Worm (Caenorhabditis elegans) whole organism, L1 larva: ENCODE data around the gene nas-28.

ENCODE experiments used
- Y116A8C.19 ChIP-seq: sonication (generic microtip); optimal IDR thresholded peaks from 2 replicates; lab custom pipeline; 2016; ENCODE audit warnings: missing compliant biosample characterization, missing genetic modification characterization, borderline replicate concordance
- aha-1 ChIP-seq: fragments of 150-350 bp; optimal IDR thresholded peaks from 2 replicates; lab custom pipeline; 2014; ENCODE audit warnings: missing biosample characterization, missing genetic modification characterization
- blmp-1 ChIP-seq: fragments of 150-350 bp; optimal IDR thresholded peaks from 2 replicates; lab custom pipeline; 2014; ENCODE audit warnings: missing biosample characterization, missing genetic modification characterization
- ceh-82 ChIP-seq, 3 experiments: fragments of 150-350 bp in 1 of 3; sonication (generic microtip) in 2 of 3; optimal IDR thresholded peaks; 2 replicates each; lab custom pipeline; 2014 to 2017; ENCODE audit warnings: missing biosample characterization in 3 of 3, missing genetic modification characterization in 3 of 3
- ceh-88 ChIP-seq: fragments of 200-800 bp; sonication (Bioruptor generic); IDR thresholded peaks from 2 replicates; pipeline ENCODE4 v1.3.6; 2022; ENCODE audit warnings: missing genetic modification characterization, missing compliant biosample characterization
- ceh-90 ChIP-seq: sonication (generic microtip); optimal IDR thresholded peaks from 2 replicates; lab custom pipeline; 2016; ENCODE audit warnings: missing genetic modification characterization, missing compliant biosample characterization
- ces-1 ChIP-seq: fragments of 150-350 bp; optimal IDR thresholded peaks from 2 replicates; lab custom pipeline; 2014; ENCODE audit warnings: missing biosample characterization, missing genetic modification reagents, missing genetic modification characterization
- dpl-1 ChIP-seq, 3 experiments: fragments of 150-350 bp in 2 of 3; sonication (generic microtip) in 1 of 3; optimal IDR thresholded peaks; 2 replicates each; lab custom pipeline; 2014 to 2017; ENCODE audit warnings: missing biosample characterization in 3 of 3, missing genetic modification characterization in 3 of 3, missing genetic modification reagents in 3 of 3
- dsc-1 ChIP-seq: sonication (generic microtip); optimal IDR thresholded peaks from 2 replicates; lab custom pipeline; 2016; ENCODE audit warnings: mild to moderate bottlenecking, missing genetic modification characterization, missing compliant biosample characterization
- efl-1 ChIP-seq, 4 experiments: fragments of 150-350 bp; optimal IDR thresholded peaks in 3 of 4; peaks in 1 of 4; 1 replicate in 1 of 4; 2 replicates in 3 of 4; lab custom pipeline; 2014; ENCODE audit warnings: missing biosample characterization in 2 of 4, missing genetic modification characterization in 2 of 4, missing genetic modification reagents in 2 of 4
- egl-13 ChIP-seq: sonication (generic microtip); optimal IDR thresholded peaks from 2 replicates; lab custom pipeline; 2016; ENCODE audit warnings: missing genotype, missing genetic modification reagents, missing genetic modification characterization, missing compliant biosample characterization
- elt-2 ChIP-seq: sonication (generic microtip); optimal IDR thresholded peaks from 2 replicates; lab custom pipeline; 2016; ENCODE audit warnings: missing genetic modification characterization, mild to moderate bottlenecking, inconsistent platforms, missing compliant biosample characterization, missing genetic modification reagents
- ets-5 ChIP-seq: fragments of 200-800 bp; sonication (Bioruptor generic); IDR thresholded peaks from 2 replicates; pipeline ENCODE4 v1.3.6; 2022; ENCODE audit warnings: missing genetic modification characterization, missing compliant biosample characterization
- fkh-10 ChIP-seq: sonication (generic microtip); optimal IDR thresholded peaks from 2 replicates; lab custom pipeline; 2017; ENCODE audit warnings: missing biosample characterization, missing genetic modification reagents, missing genetic modification characterization
- grh-1 ChIP-seq: fragments of 200-800 bp; sonication (Bioruptor generic); IDR thresholded peaks from 2 replicates; pipeline ENCODE4 v1.3.6; 2022; ENCODE audit warnings: missing genetic modification reagents, missing genetic modification characterization, missing compliant biosample characterization
- hlh-4 ChIP-seq: sonication (generic microtip); optimal IDR thresholded peaks from 2 replicates; lab custom pipeline; 2016; ENCODE audit warnings: mild to moderate bottlenecking, missing genetic modification characterization, missing compliant biosample characterization
- hpl-2 ChIP-seq: fragments of 150-350 bp; optimal IDR thresholded peaks from 2 replicates; lab custom pipeline; 2014; ENCODE audit warnings: missing biosample characterization, missing genetic modification reagents, missing genetic modification characterization
- irx-1 ChIP-seq: sonication (generic microtip); optimal IDR thresholded peaks from 2 replicates; lab custom pipeline; 2016; ENCODE audit warnings: missing genetic modification characterization, missing compliant biosample characterization
- jun-1 ChIP-seq: fragments of 150-350 bp; optimal IDR thresholded peaks from 2 replicates; lab custom pipeline; 2014; ENCODE audit warnings: missing biosample characterization, missing genetic modification reagents, missing genetic modification characterization
- lin-13 ChIP-seq: fragments of 150-350 bp; optimal IDR thresholded peaks from 2 replicates; lab custom pipeline; 2014; ENCODE audit warnings: missing biosample characterization, missing genetic modification reagents, missing genetic modification characterization
- lin-14 ChIP-seq: fragments of 200-800 bp; sonication (Bioruptor generic); optimal IDR thresholded peaks from 2 replicates; lab custom pipeline; 2018; ENCODE audit warnings: mild to moderate bottlenecking, missing genetic modification characterization, moderate library complexity, missing compliant biosample characterization
- lin-35 ChIP-seq, 2 experiments: fragments of 150-350 bp; optimal IDR thresholded peaks; 2 replicates each; lab custom pipeline; 2014; ENCODE audit warnings: missing biosample characterization in 2 of 2, missing genetic modification characterization in 2 of 2, missing genetic modification reagents in 2 of 2
- lir-3 ChIP-seq: sonication (generic microtip); optimal IDR thresholded peaks from 2 replicates; lab custom pipeline; 2016; ENCODE audit warnings: mild to moderate bottlenecking, missing genetic modification characterization, moderate library complexity, missing compliant biosample characterization; ENCODE audit not compliant: poor library complexity
- lsy-2 ChIP-seq, 2 experiments: fragments of 150-350 bp; optimal IDR thresholded peaks; 2 replicates each; lab custom pipeline; 2014; ENCODE audit warnings: missing biosample characterization in 2 of 2, missing genetic modification characterization in 2 of 2
- mdl-1 ChIP-seq, 2 experiments: fragments of 150-350 bp; optimal IDR thresholded peaks; 2 replicates each; lab custom pipeline; 2014 to 2017; ENCODE audit warnings: missing biosample characterization in 2 of 2, missing genetic modification characterization in 2 of 2, inconsistent platforms in 1 of 2
- mef-2 ChIP-seq: fragments of 150-350 bp; optimal IDR thresholded peaks from 2 replicates; lab custom pipeline; 2014; ENCODE audit warnings: missing biosample characterization, missing genetic modification characterization
- mep-1 ChIP-seq: fragments of 150-350 bp; optimal IDR thresholded peaks from 2 replicates; lab custom pipeline; 2014; ENCODE audit warnings: missing biosample characterization, missing genetic modification characterization
- nhr-11 ChIP-seq: fragments of 150-350 bp; optimal IDR thresholded peaks from 2 replicates; lab custom pipeline; 2014; ENCODE audit warnings: missing biosample characterization, missing genetic modification characterization
- nhr-12 ChIP-seq: sonication (generic microtip); optimal IDR thresholded peaks from 2 replicates; lab custom pipeline; 2017; ENCODE audit warnings: missing biosample characterization, missing genetic modification characterization
- nhr-19 ChIP-seq: fragments of 200-800 bp; sonication (Bioruptor generic); conservative IDR thresholded peaks from 2 replicates; pipeline ENCODE4 v1.3.6; 2022; ENCODE audit warnings: missing genetic modification characterization, missing compliant biosample characterization
- nhr-20 ChIP-seq: sonication (generic microtip); optimal IDR thresholded peaks from 2 replicates; lab custom pipeline; 2016; ENCODE audit warnings: mild to moderate bottlenecking, missing genetic modification characterization, missing compliant biosample characterization
- nhr-237 ChIP-seq: fragments of 150-350 bp; optimal IDR thresholded peaks from 2 replicates; lab custom pipeline; 2014; ENCODE audit warnings: missing biosample characterization, missing genetic modification characterization
- nhr-47 ChIP-seq: sonication (generic microtip); optimal IDR thresholded peaks from 2 replicates; lab custom pipeline; 2016; ENCODE audit warnings: mild to moderate bottlenecking, missing genetic modification characterization, moderate library complexity, missing compliant biosample characterization
- nhr-76 ChIP-seq: sonication (generic microtip); optimal IDR thresholded peaks from 2 replicates; lab custom pipeline; 2017; ENCODE audit warnings: missing biosample characterization, missing genetic modification characterization
- nhr-77 ChIP-seq: fragments of 150-350 bp; optimal IDR thresholded peaks from 2 replicates; lab custom pipeline; 2014; ENCODE audit warnings: missing biosample characterization, missing genetic modification characterization
- nhr-84 ChIP-seq: sonication (generic microtip); optimal IDR thresholded peaks from 2 replicates; lab custom pipeline; 2017; ENCODE audit warnings: missing biosample characterization, missing genetic modification characterization
- pag-3 ChIP-seq: sonication (generic microtip); optimal IDR thresholded peaks from 2 replicates; lab custom pipeline; 2017; ENCODE audit warnings: missing genetic modification characterization, mild to moderate bottlenecking, missing compliant biosample characterization, antibody characterized with exemption, borderline replicate concordance; ENCODE audit not compliant: insufficient read depth
- pax-3 ChIP-seq: fragments of 200-800 bp; sonication (Bioruptor generic); optimal IDR thresholded peaks from 2 replicates; lab custom pipeline; 2018; ENCODE audit warnings: mild to moderate bottlenecking, missing genetic modification characterization, moderate library complexity, missing compliant biosample characterization
- pqm-1 ChIP-seq: sonication (generic microtip); optimal IDR thresholded peaks from 3 replicates; lab custom pipeline; 2017; ENCODE audit warnings: missing biosample characterization, missing genetic modification characterization
- snpc-4 ChIP-seq: fragments of 150-350 bp; optimal IDR thresholded peaks from 2 replicates; lab custom pipeline; 2014; ENCODE audit warnings: missing biosample characterization, missing genetic modification characterization
- sptf-1 ChIP-seq: fragments of 150-350 bp; optimal IDR thresholded peaks from 2 replicates; lab custom pipeline; 2014; ENCODE audit warnings: missing biosample characterization, missing genetic modification characterization
- swsn-7 ChIP-seq: sonication (generic microtip); optimal IDR thresholded peaks from 2 replicates; lab custom pipeline; 2016; ENCODE audit warnings: missing genetic modification characterization, missing compliant biosample characterization
- tbx-2 ChIP-seq: sonication (generic microtip); optimal IDR thresholded peaks from 2 replicates; lab custom pipeline; 2016; ENCODE audit warnings: missing genetic modification characterization, missing compliant biosample characterization
- tlp-1 ChIP-seq: fragments of 150-350 bp; optimal IDR thresholded peaks from 2 replicates; lab custom pipeline; 2014; ENCODE audit warnings: missing biosample characterization, missing genetic modification characterization
- unc-130 ChIP-seq: fragments of 150-350 bp; optimal IDR thresholded peaks from 2 replicates; lab custom pipeline; 2017; ENCODE audit warnings: missing biosample characterization, missing genetic modification characterization, inconsistent platforms
- unc-30 ChIP-seq: sonication (generic microtip); optimal IDR thresholded peaks from 2 replicates; lab custom pipeline; 2017; ENCODE audit warnings: missing biosample characterization, missing genetic modification characterization
- unc-86 ChIP-seq: sonication (generic microtip); optimal IDR thresholded peaks from 2 replicates; lab custom pipeline; 2016; ENCODE audit warnings: missing genetic modification characterization, missing compliant biosample characterization
- xbp-1 ChIP-seq: sonication (generic microtip); optimal IDR thresholded peaks from 2 replicates; lab custom pipeline; 2016; ENCODE audit warnings: missing genetic modification characterization, missing compliant biosample characterization
- ztf-11 ChIP-seq, 2 experiments: sonication (generic microtip); optimal IDR thresholded peaks; 2 replicates each; lab custom pipeline; 2016 to 2017; ENCODE audit warnings: missing genetic modification characterization in 2 of 2, missing biosample characterization in 1 of 2, missing compliant biosample characterization in 1 of 2
- ztf-4 ChIP-seq: fragments of 150-350 bp; optimal IDR thresholded peaks from 2 replicates; lab custom pipeline; 2014; ENCODE audit warnings: missing biosample characterization, missing genetic modification characterization

Gene nas-28

ce11 chrIII:6158642-6159475 lies 24.2 kb downstream of the nas-28 start, which contains the start of gene nfm-1:
Gene nfm-1, plus strand, starts transcription at chrIII:6159453.
- TF ChIP-seq ztf-4 (tag; lab: Kevin White, UChicago) = no peak
- TF ChIP-seq Y116A8C.19 = no peak
- peak; percentile 50 to 62 for TF ChIP-seq efl-1 (optimal IDR thresholded peaks at IDR 0.05; lab: Kevin White, UChicago)
- TF ChIP-seq efl-1 (GFP tag; optimal IDR thresholded peaks at IDR 0.05 in 1 of 2; lab: Kevin White, UChicago) = peak; percentile 30 to 93
- peak; percentile 33 for TF ChIP-seq nhr-237
- no peak for TF ChIP-seq unc-86
- TF ChIP-seq swsn-7 = peak; percentile 59
- no peak for TF ChIP-seq unc-30 (tag; lab: Kevin White, UChicago)
- no peak for TF ChIP-seq pag-3 (tag; lab: Kevin White, UChicago)
- no peak for TF ChIP-seq ces-1 (GFP tag; lab: Kevin White, UChicago)
- TF ChIP-seq hpl-2 (GFP tag; lab: Kevin White, UChicago) = peak; percentile 58
- TF ChIP-seq nhr-47 (tag; lab: Kevin White, UChicago) = peak; percentile 72
- TF ChIP-seq nhr-84 = no peak
- TF ChIP-seq tlp-1 = no peak
- TF ChIP-seq unc-130 (tag; lab: Kevin White, UChicago) = peak; percentile 64
- peak; percentile 77 for TF ChIP-seq mep-1 (tag; lab: Kevin White, UChicago)
- TF ChIP-seq nhr-20 (tag; lab: Kevin White, UChicago) = peak; percentile 38
- TF ChIP-seq jun-1 (tag; lab: Kevin White, UChicago) = no peak
- no peak for TF ChIP-seq nhr-12 (tag; lab: Kevin White, UChicago)
- peak; percentile 58 for TF ChIP-seq irx-1 (tag; lab: Kevin White, UChicago)
- peak; percentile 81 for TF ChIP-seq elt-2 (tag; lab: Kevin White, UChicago)
- no peak for TF ChIP-seq nhr-76 (tag; lab: Kevin White, UChicago)
- TF ChIP-seq ceh-88 = 0 out of 2 replicates have a peak, but pooled peaks have one; percentile 18
- peak; percentile 41 to 78 for TF ChIP-seq lin-35 (GFP tag; optimal IDR thresholded peaks at IDR 0.05; lab: Kevin White, UChicago)
- no peak for TF ChIP-seq lir-3 (tag; lab: Kevin White, UChicago)
- no peak for TF ChIP-seq ztf-11 (tag; optimal IDR thresholded peaks at IDR 0.05; lab: Kevin White, UChicago)
- TF ChIP-seq pqm-1 (tag; lab: Kevin White, UChicago) = no peak
- TF ChIP-seq egl-13 (tag; lab: Kevin White, UChicago) = peak; percentile 19
- TF ChIP-seq mef-2 (tag; lab: Kevin White, UChicago) = no peak
- peak; percentile 45 to 73 for TF ChIP-seq lsy-2 (tag; optimal IDR thresholded peaks at IDR 0.05; lab: Kevin White, UChicago)
- TF ChIP-seq lin-13 = peak; percentile 17
- TF ChIP-seq snpc-4 (tag; lab: Kevin White, UChicago) = peak; percentile 9
- no peak for TF ChIP-seq sptf-1 (tag; lab: Kevin White, UChicago)
- TF ChIP-seq xbp-1 = peak; percentile 40
- TF ChIP-seq pax-3 (tag; lab: Kevin White, UChicago) = no peak
- TF ChIP-seq ceh-90 (tag; lab: Kevin White, UChicago) = no peak
- TF ChIP-seq dpl-1 (GFP tag; optimal IDR thresholded peaks at IDR 0.05; lab: Kevin White, UChicago) = peak; percentile 13 to 48 (median 26)
- 0 out of 2 replicates have a peak, but pooled peaks have one; percentile 6 for TF ChIP-seq grh-1 (GFP tag; lab: Robert Waterston, UW)
- TF ChIP-seq nhr-11 (tag; lab: Kevin White, UChicago) = no peak
- TF ChIP-seq ceh-82 (tag; optimal IDR thresholded peaks at IDR 0.05; lab: Kevin White, UChicago) = peak in 2 of 3 experiments; percentile 62 to 73
- TF ChIP-seq nhr-19 (GFP tag; lab: Robert Waterston, UW) = peak; percentile 71
- peak; percentile 60 for TF ChIP-seq dsc-1 (tag; lab: Kevin White, UChicago)
- no peak for TF ChIP-seq aha-1 (tag; lab: Kevin White, UChicago)
- TF ChIP-seq blmp-1 (tag; lab: Kevin White, UChicago) = peak; percentile 57
- peak in 1 of 2 experiments; percentile 23 for TF ChIP-seq mdl-1 (tag; optimal IDR thresholded peaks at IDR 0.05; lab: Kevin White, UChicago)
- TF ChIP-seq tbx-2 = peak; percentile 35
- TF ChIP-seq ets-5 (GFP tag; lab: Robert Waterston, UW) = no peak
- no peak for TF ChIP-seq fkh-10 (GFP tag; lab: Kevin White, UChicago)
- peak; percentile 14 for TF ChIP-seq nhr-77 (tag; lab: Kevin White, UChicago)
- peak; percentile 72 for TF ChIP-seq lin-14
- TF ChIP-seq hlh-4 (tag; lab: Kevin White, UChicago) = no peak
